Fruit fly (Drosophila melanogaster): ENCODE results near the gene CG42821.

CG42821 gene

dm6 chr3R:17402434-17402833 is 10.4 kb upstream of the CG42821 start, which contains the start of gene Sur-8 (continued):
- TF ChIP-seq CG32532 (GFP tag; IDR thresholded peaks at IDR 0.05), result peak; percentile 95
- TF ChIP-seq CG1647 (GFP tag; optimal IDR thresholded peaks at IDR 0.05), result peak; percentile 55
- peak; percentile 53 for TF ChIP-seq CG17829 (tag; optimal IDR thresholded peaks at IDR 0.05)
- TF ChIP-seq Ets65A (GFP tag), result peak; percentile 92
- TF ChIP-seq Hr39 (optimal IDR thresholded peaks at IDR 0.05), result no peak
- peak; percentile 11 for TF ChIP-seq CG31365 (tag; optimal IDR thresholded peaks at IDR 0.05)
- TF ChIP-seq wek (GFP tag; optimal IDR thresholded peaks at IDR 0.05), result peak; percentile 25
- peak; percentile 67 for TF ChIP-seq sob (GFP tag; IDR thresholded peaks at IDR 0.05)
- peak; percentile 39 for TF ChIP-seq maf-S (GFP tag; optimal IDR thresholded peaks at IDR 0.05)
- TF ChIP-seq CG7357 (GFP tag; IDR thresholded peaks at IDR 0.05), result peak; percentile 34; the same call in 1 of the 3 replicates
- TF ChIP-seq ERR (GFP tag; optimal IDR thresholded peaks at IDR 0.05), result no peak
- peak; percentile 68 for TF ChIP-seq E2f1 (GFP tag; IDR thresholded peaks at IDR 0.05)
- no peak for TF ChIP-seq CG17802 (tag; optimal IDR thresholded peaks at IDR 0.05)
- no peak for TF ChIP-seq hb (GFP tag; IDR thresholded peaks at IDR 0.05; ENCODE audit: partially characterized antibody)
- no peak for TF ChIP-seq CkIIα-i1 (GFP tag; IDR thresholded peaks at IDR 0.05)
- TF ChIP-seq HLH4C (GFP tag; IDR thresholded peaks at IDR 0.05; ENCODE audit: partially characterized antibody), result 0 out of 3 replicates have a peak, but pooled peaks have one; percentile 28
- TF ChIP-seq Hmr (GFP tag; optimal IDR thresholded peaks at IDR 0.05), result peak; percentile 76
- TF ChIP-seq CG34376 (GFP tag; optimal IDR thresholded peaks at IDR 0.05), result peak; percentile 39
- peak; percentile 54 to 69 for TF ChIP-seq Pdp1 (GFP tag; optimal IDR thresholded peaks at IDR 0.05)
- peak; percentile 65 for TF ChIP-seq her (GFP tag; optimal IDR thresholded peaks at IDR 0.05)
- TF ChIP-seq CG8281 (tag; optimal IDR thresholded peaks at IDR 0.05), result no peak
- TF ChIP-seq Blimp-1 (GFP tag; optimal IDR thresholded peaks at IDR 0.05), result peak; percentile 31
- TF ChIP-seq CG11723 (GFP tag; optimal IDR thresholded peaks at IDR 0.05), result peak; percentile 67
- TF ChIP-seq odd (GFP tag; optimal IDR thresholded peaks at IDR 0.05), result peak; percentile 12
- TF ChIP-seq CG34422 (GFP tag; IDR thresholded peaks at IDR 0.05), result peak; percentile 58; the same call in 2 of the 3 replicates
- TF ChIP-seq ci (GFP tag; IDR thresholded peaks at IDR 0.05), result peak; percentile 86
- TF ChIP-seq lov (optimal IDR thresholded peaks at IDR 0.05), result no peak
- no peak for TF ChIP-seq lov (GFP tag; IDR thresholded peaks at IDR 0.05)
- TF ChIP-seq Hsf (GFP tag; optimal IDR thresholded peaks at IDR 0.05), result peak; percentile 77
- TF ChIP-seq sd (tag; optimal IDR thresholded peaks at IDR 0.05), result no peak
- peak; percentile 70 for TF ChIP-seq CG17328 (GFP tag; IDR thresholded peaks at IDR 0.05)
- TF ChIP-seq CG14050 (GFP tag; IDR thresholded peaks at IDR 0.05), result peak; percentile 59
- TF ChIP-seq z (GFP tag; IDR thresholded peaks at IDR 0.05), result no peak
- no peak for TF ChIP-seq sima (GFP tag; optimal IDR thresholded peaks at IDR 0.05)
- TF ChIP-seq CHES-1-like (GFP tag; optimal IDR thresholded peaks at IDR 0.05), result peak; percentile 52
- TF ChIP-seq Myb (GFP tag; optimal IDR thresholded peaks at IDR 0.05), result peak; percentile 60
- TF ChIP-seq tup (GFP tag; optimal IDR thresholded peaks at IDR 0.05), result no peak
- no peak for TF ChIP-seq Doc2 (GFP tag; IDR thresholded peaks at IDR 0.05)
- no peak for TF ChIP-seq Lim3 (GFP tag; IDR thresholded peaks at IDR 0.05)
- no peak for TF ChIP-seq jing (GFP tag; optimal IDR thresholded peaks at IDR 0.05)
- TF ChIP-seq nerfin-2 (GFP tag; IDR thresholded peaks at IDR 0.05; ENCODE audit: partially characterized antibody), result no peak
- TF ChIP-seq Side (GFP tag; optimal IDR thresholded peaks at IDR 0.05), result peak; percentile 2
- TF ChIP-seq CG10431 (GFP tag; optimal IDR thresholded peaks at IDR 0.05), result peak; percentile 39
- TF ChIP-seq bbx (GFP tag; IDR thresholded peaks at IDR 0.05; ENCODE audit: partially characterized antibody), result no peak
- TF ChIP-seq CG2712 (tag; optimal IDR thresholded peaks at IDR 0.05), result no peak
- TF ChIP-seq Eip74EF (GFP tag; optimal IDR thresholded peaks at IDR 0.05), result no peak
- TF ChIP-seq jumu (GFP tag; optimal IDR thresholded peaks at IDR 0.05), result peak; percentile 27
- peak; percentile 45 for TF ChIP-seq Camta (GFP tag; optimal IDR thresholded peaks at IDR 0.05)
- TF ChIP-seq Tbp (GFP tag; optimal IDR thresholded peaks at IDR 0.05), result no peak
- peak; percentile 49; the same call in 1 of the 2 replicates for TF ChIP-seq E2f2 (GFP tag; IDR thresholded peaks at IDR 0.05)
- peak; percentile 65 for TF ChIP-seq Atf-2 (GFP tag; optimal IDR thresholded peaks at IDR 0.05)
- TF ChIP-seq CG10543 (GFP tag; optimal IDR thresholded peaks at IDR 0.05), result peak; percentile 35

All from whole organism, embryonic.